Worm (Caenorhabditis elegans) whole organism, L3 larva: ENCODE results near the gene C06C3.3.

Source experiments
- aly-2 ChIP-seq: fragments of 150-350 bp; optimal IDR thresholded peaks from 2 replicates; lab custom pipeline; 2014; ENCODE audit warnings: missing biosample characterization, missing genetic modification characterization
- egl-27 ChIP-seq: sonication (generic microtip); optimal IDR thresholded peaks from 4 replicates; lab custom pipeline; 2017; ENCODE audit warnings: missing biosample characterization, missing genetic modification reagents, missing genetic modification characterization
- fkh-10 ChIP-seq: sonication (generic microtip); optimal IDR thresholded peaks from 2 replicates; lab custom pipeline; 2017; ENCODE audit warnings: missing biosample characterization, missing genetic modification reagents, missing genetic modification characterization
- nhr-11 ChIP-seq: fragments of 150-350 bp; optimal IDR thresholded peaks from 2 replicates; lab custom pipeline; 2014; ENCODE audit warnings: missing biosample characterization, missing genetic modification characterization
- nhr-25 ChIP-seq: sonication (generic microtip); optimal IDR thresholded peaks from 2 replicates; lab custom pipeline; 2017; ENCODE audit warnings: missing biosample characterization, missing genetic modification characterization
- nhr-76 ChIP-seq: fragments of 150-350 bp; sonication (generic microtip); optimal IDR thresholded peaks from 5 replicates; lab custom pipeline; 2014; ENCODE audit warnings: missing biosample characterization, missing genetic modification characterization
- unc-62 ChIP-seq: fragments of 150-350 bp; sonication (generic microtip); optimal IDR thresholded peaks from 4 replicates; lab custom pipeline; 2014; ENCODE audit warnings: missing biosample characterization, missing genetic modification reagents, missing genetic modification characterization

DNA sequence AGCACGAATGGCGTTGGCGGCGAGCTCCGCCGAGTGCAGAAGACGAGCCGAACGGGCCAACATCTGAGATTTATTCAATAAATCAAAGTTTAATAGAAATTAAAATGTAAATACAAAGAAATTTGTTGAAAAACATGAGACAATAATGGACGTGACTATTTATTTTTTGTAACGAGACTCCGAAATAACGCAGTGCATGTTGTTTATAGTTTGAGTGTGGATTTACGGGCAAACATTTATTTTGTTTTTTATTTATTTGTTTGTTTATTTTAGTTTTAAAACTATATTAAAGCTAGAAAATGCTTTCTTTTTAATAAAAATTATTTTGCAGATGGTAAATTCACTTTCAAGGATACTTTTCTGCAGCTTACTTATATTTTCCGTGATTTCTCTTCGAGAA, 19.6 kb downstream of the C06C3.3 start, which contains the start of the genes sdhb-1 and cup-15:
- TF ChIP-seq fkh-10 (GFP tag; lab: Kevin White, UChicago) = no peak
- TF ChIP-seq unc-62 (GFP tag; lab: Kevin White, UChicago) = no peak
- no peak for TF ChIP-seq nhr-11 (tag; lab: Kevin White, UChicago)
- no peak for TF ChIP-seq nhr-25 (tag; lab: Kevin White, UChicago)
- TF ChIP-seq egl-27 (tag; lab: Kevin White, UChicago) = no peak
- TF ChIP-seq nhr-76 = no peak
- no peak for TF ChIP-seq aly-2
